Fruit fly (Drosophila melanogaster): ENCODE measurements around the gene nom.

- TF ChIP-seq CG16779 (GFP tag; IDR thresholded peaks at IDR 0.05): no peak
- no peak for TF ChIP-seq CG18011 (GFP tag; optimal IDR thresholded peaks at IDR 0.05)
- no peak for TF ChIP-seq insv (GFP tag; optimal IDR thresholded peaks at IDR 0.05)
- no peak for TF ChIP-seq CG6683 (GFP tag; optimal IDR thresholded peaks at IDR 0.05)
- TF ChIP-seq CG34376 (GFP tag; optimal IDR thresholded peaks at IDR 0.05): no peak
- TF ChIP-seq pan (optimal IDR thresholded peaks at IDR 0.05): no peak
- no peak for TF ChIP-seq pan (GFP tag; optimal IDR thresholded peaks at IDR 0.05 in 1 of 2, IDR thresholded peaks at IDR 0.05 in 1 of 2)
- TF ChIP-seq Abd-B (GFP tag; optimal IDR thresholded peaks at IDR 0.05): no peak
These were observed 39.7 kb upstream of the nom start for dm6 chr3R:8683280-8683679.

Data from whole organism, embryonic.